Worm (Caenorhabditis elegans): ENCODE results near the gene ZK688.12.

The ZK688.12 gene

ce11 chrIII:7872776-7873175 lies 40.6 kb downstream of the ZK688.12 start:
- TF ChIP-seq cog-1 (tag; optimal IDR thresholded peaks at IDR 0.05) (no peak), ref-1 (GFP tag; conservative IDR thresholded peaks at IDR 0.05) (no peak), ztf-23 (GFP tag; IDR thresholded peaks at IDR 0.05) (no peak), T22C8.4 (GFP tag; IDR thresholded peaks at IDR 0.05) (no peak), tab-1 (GFP tag; IDR thresholded peaks at IDR 0.05) (no peak)

ce11 chrIII:7866189-7866588 lies 47.2 kb downstream of the ZK688.12 start, which contains the start of gene cup-4:
Gene cup-4 (plus strand): TSS chrIII:7866489.
- TF ChIP-seq flt-1 (GFP tag; IDR thresholded peaks at IDR 0.05) (no peak), ref-1 (GFP tag; conservative IDR thresholded peaks at IDR 0.05) (no peak), klf-2 (GFP tag; conservative IDR thresholded peaks at IDR 0.05) (no peak), med-1 (GFP tag; optimal IDR thresholded peaks at IDR 0.05; ENCODE audit: insufficient read depth) (no peak), ztf-29 (GFP tag; IDR thresholded peaks at IDR 0.05) (no peak), ztf-23 (GFP tag; IDR thresholded peaks at IDR 0.05) (no peak), cog-1 (tag; optimal IDR thresholded peaks at IDR 0.05) (no peak), T22C8.4 (GFP tag; IDR thresholded peaks at IDR 0.05) (no peak), tab-1 (GFP tag; IDR thresholded peaks at IDR 0.05) (no peak)

DNA sequence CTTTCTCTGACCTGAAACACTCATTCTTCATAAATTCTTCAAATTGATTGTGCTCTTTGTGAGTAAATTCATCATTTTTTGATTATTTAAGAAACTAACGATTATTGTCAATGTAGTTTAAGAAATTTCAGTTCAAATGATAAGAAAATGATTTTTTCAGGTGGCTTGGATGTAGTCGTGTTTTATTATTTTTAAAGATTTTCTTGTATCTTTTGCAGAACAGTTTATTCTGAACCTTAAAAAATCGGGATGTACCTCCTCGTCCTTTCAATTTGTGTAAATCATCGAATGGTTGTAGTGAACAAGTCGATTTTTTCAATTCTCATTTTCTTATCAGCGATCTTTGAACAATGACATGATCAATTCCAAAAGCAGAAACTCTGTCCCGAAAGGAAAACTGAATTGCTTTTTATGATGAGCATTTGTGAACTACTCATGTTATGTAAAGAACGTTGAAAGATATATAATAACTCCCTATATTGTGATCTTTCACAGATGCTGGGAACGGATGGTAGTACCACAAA lies 48.1 kb downstream of the ZK688.12 start, which contains the start of gene slc-17.3:
TSS of gene slc-17.3 (minus strand) at position 51 of the 524 bp plus-strand sequence.
- no peak for TF ChIP-seq klf-2 (GFP tag; conservative IDR thresholded peaks at IDR 0.05)
- no peak for TF ChIP-seq T22C8.4 (GFP tag; IDR thresholded peaks at IDR 0.05)
- no peak for TF ChIP-seq ztf-29 (GFP tag; IDR thresholded peaks at IDR 0.05)
- no peak for TF ChIP-seq ref-1 (GFP tag; conservative IDR thresholded peaks at IDR 0.05)
- TF ChIP-seq ztf-23 (GFP tag; IDR thresholded peaks at IDR 0.05): no peak
- no peak for TF ChIP-seq cog-1 (tag; optimal IDR thresholded peaks at IDR 0.05)
- TF ChIP-seq med-1 (GFP tag; optimal IDR thresholded peaks at IDR 0.05; ENCODE audit: insufficient read depth): no peak
- no peak for TF ChIP-seq tab-1 (GFP tag; IDR thresholded peaks at IDR 0.05)
- TF ChIP-seq flt-1 (GFP tag; IDR thresholded peaks at IDR 0.05): no peak

All from whole organism, midembryonic.